Worm (Caenorhabditis elegans) whole organism, L4 larva: ENCODE results near the gene snrp-200.

ENCODE experiments used
- D1046.2 ChIP-seq: fragments of 200-800 bp; sonication (Bioruptor generic); IDR thresholded peaks from 2 replicates; pipeline ENCODE4 v1.3.6; 2022; ENCODE audit warnings: missing genetic modification characterization, missing compliant biosample characterization
- F44E2.7 ChIP-seq: fragments of 200-800 bp; sonication (Bioruptor generic); IDR thresholded peaks from 2 replicates; pipeline ENCODE4 v2.1.2; 2022; ENCODE audit warnings: missing genetic modification characterization, missing compliant biosample characterization
- F49E8.2 ChIP-seq: sonication (generic microtip); optimal IDR thresholded peaks from 2 replicates; lab custom pipeline; 2016; ENCODE audit warnings: missing compliant biosample characterization, mild to moderate bottlenecking, missing genetic modification characterization, borderline replicate concordance
- T26A8.4 ChIP-seq: fragments of 200-800 bp; sonication (Bioruptor generic); IDR thresholded peaks from 2 replicates; pipeline ENCODE4 v1.3.6; 2022; ENCODE audit warnings: missing genetic modification characterization, missing compliant biosample characterization
- Y48G9A.11 ChIP-seq: fragments of 200-800 bp; sonication (Bioruptor generic); IDR thresholded peaks from 2 replicates; pipeline ENCODE4 v1.3.6; 2022; ENCODE audit warnings: missing genetic modification reagents, missing genetic modification characterization, missing compliant biosample characterization
- ZK337.2 ChIP-seq: fragments of 200-800 bp; sonication (Bioruptor generic); IDR thresholded peaks from 2 replicates; pipeline ENCODE4 v1.3.6; 2022; ENCODE audit warnings: missing genetic modification reagents, missing genetic modification characterization, missing compliant biosample characterization
- ceh-20 ChIP-seq: fragments of 200-800 bp; sonication (Bioruptor generic); IDR thresholded peaks from 2 replicates; pipeline ENCODE4 v1.3.6; 2022; ENCODE audit warnings: missing genetic modification reagents, missing genetic modification characterization, missing compliant biosample characterization
- ctbp-1 ChIP-seq: fragments of 200-800 bp; sonication (Bioruptor generic); IDR thresholded peaks from 2 replicates; pipeline ENCODE4 v1.3.6; 2022; ENCODE audit warnings: missing genetic modification reagents, missing genetic modification characterization, missing compliant biosample characterization
- daf-12 ChIP-seq: fragments of 150-350 bp; optimal IDR thresholded peaks from 2 replicates; lab custom pipeline; 2014; ENCODE audit warnings: missing biosample characterization, missing genetic modification reagents, missing genetic modification characterization
- duxl-1 ChIP-seq: sonication (generic microtip); optimal IDR thresholded peaks from 2 replicates; lab custom pipeline; 2016; ENCODE audit warnings: mild to moderate bottlenecking, missing genetic modification characterization, moderate library complexity, missing compliant biosample characterization; ENCODE audit not compliant: poor library complexity
- egl-27 ChIP-seq: sonication (generic microtip); optimal IDR thresholded peaks from 3 replicates; lab custom pipeline; 2017; ENCODE audit warnings: missing biosample characterization, missing genetic modification reagents, missing genetic modification characterization
- egl-43 ChIP-seq: fragments of 200-800 bp; sonication (Bioruptor generic); IDR thresholded peaks from 2 replicates; pipeline ENCODE4 v1.3.6; 2022; ENCODE audit warnings: missing genetic modification reagents, missing genetic modification characterization, missing compliant biosample characterization
- gei-8 ChIP-seq: fragments of 200-800 bp; sonication (Bioruptor generic); optimal IDR thresholded peaks from 2 replicates; lab custom pipeline; 2018; ENCODE audit warnings: mild to moderate bottlenecking, missing genetic modification characterization, missing compliant biosample characterization
- hif-1 ChIP-seq, 2 experiments: sonication (generic microtip); optimal IDR thresholded peaks; 2 replicates each; lab custom pipeline; 2016 to 2017; ENCODE audit warnings: missing compliant biosample characterization in 2 of 2, missing genetic modification characterization in 2 of 2, missing genetic modification reagents in 2 of 2, missing genotype in 2 of 2, mild to moderate bottlenecking in 1 of 2
- hmg-1.1 ChIP-seq: fragments of 200-800 bp; sonication (Bioruptor generic); IDR thresholded peaks from 2 replicates; pipeline ENCODE4 v1.3.6; 2022; ENCODE audit warnings: missing genetic modification reagents, missing genetic modification characterization, missing compliant biosample characterization
- lin-38 ChIP-seq: fragments of 200-800 bp; sonication (Bioruptor generic); IDR thresholded peaks from 2 replicates; pipeline ENCODE4 v1.3.6; 2022; ENCODE audit warnings: missing genetic modification reagents, missing genetic modification characterization, missing compliant biosample characterization
- mep-1 ChIP-seq: fragments of 150-350 bp; sonication (generic microtip); optimal IDR thresholded peaks from 3 replicates; lab custom pipeline; 2014; ENCODE audit warnings: missing biosample characterization, missing genetic modification characterization
- mxl-3 ChIP-seq: fragments of 200-800 bp; sonication (Bioruptor generic); optimal IDR thresholded peaks from 2 replicates; lab custom pipeline; 2018; ENCODE audit warnings: mild to moderate bottlenecking, missing genetic modification characterization, missing compliant biosample characterization
- nhr-111 ChIP-seq: fragments of 200-800 bp; sonication (Bioruptor generic); optimal IDR thresholded peaks from 2 replicates; lab custom pipeline; 2018; ENCODE audit warnings: mild to moderate bottlenecking, missing genetic modification characterization, missing compliant biosample characterization
- pha-4 ChIP-seq, 2 experiments: fragments of 150-350 bp in 1 of 2; fragments of 200-800 bp in 1 of 2; sonication (Bioruptor generic) in 1 of 2; IDR thresholded peaks in 1 of 2; optimal IDR thresholded peaks in 1 of 2; 2 replicates each; pipeline versions ENCODE4 v1.3.6 to Lab custom; 2014 to 2022; ENCODE audit warnings: missing genetic modification characterization in 2 of 2, missing genetic modification reagents in 2 of 2, missing biosample characterization in 1 of 2, missing compliant biosample characterization in 1 of 2
- pqm-1 ChIP-seq: sonication (generic microtip); optimal IDR thresholded peaks from 2 replicates; lab custom pipeline; 2017; ENCODE audit warnings: missing biosample characterization, missing genetic modification characterization
- saeg-2 ChIP-seq: fragments of 200-800 bp; sonication (Bioruptor generic); IDR thresholded peaks from 2 replicates; pipeline ENCODE4 v1.3.6; 2022; ENCODE audit warnings: missing genetic modification reagents, missing genetic modification characterization, missing compliant biosample characterization
- set-16 ChIP-seq: fragments of 200-800 bp; sonication (Bioruptor generic); IDR thresholded peaks from 2 replicates; pipeline ENCODE4 v1.3.6; 2022; ENCODE audit warnings: missing genetic modification reagents, missing genetic modification characterization, missing compliant biosample characterization
- snpc-1.2 ChIP-seq: fragments of 200-800 bp; sonication (Bioruptor generic); IDR thresholded peaks from 2 replicates; pipeline ENCODE4 v1.3.6; 2022; ENCODE audit warnings: missing genetic modification reagents, missing genetic modification characterization, missing compliant biosample characterization
- snpc-4 ChIP-seq: fragments of 150-350 bp; optimal IDR thresholded peaks from 2 replicates; lab custom pipeline; 2014; ENCODE audit warnings: missing biosample characterization, missing genetic modification characterization
- tag-97 ChIP-seq: fragments of 200-800 bp; sonication (Bioruptor generic); IDR thresholded peaks from 2 replicates; pipeline ENCODE4 v1.3.6; 2022; ENCODE audit warnings: missing genetic modification characterization, missing compliant biosample characterization
- unc-130 ChIP-seq: sonication (generic microtip); optimal IDR thresholded peaks from 2 replicates; lab custom pipeline; 2016; ENCODE audit warnings: missing genetic modification reagents, missing genetic modification characterization, missing compliant biosample characterization
- unc-62 ChIP-seq, 3 experiments: fragments of 150-350 bp in 1 of 3; sonication (generic microtip); optimal IDR thresholded peaks in 2 of 3; peaks in 1 of 3; 1 replicate in 1 of 3; 2 replicates in 2 of 3; lab custom pipeline; 2014 to 2017; ENCODE audit warnings: missing biosample characterization in 3 of 3, missing genetic modification characterization in 3 of 3, missing genetic modification reagents in 3 of 3, missing genotype in 1 of 3
- vab-7 ChIP-seq: fragments of 200-800 bp; sonication (Bioruptor generic); IDR thresholded peaks from 2 replicates; pipeline ENCODE4 v1.3.6; 2022; ENCODE audit warnings: missing genetic modification reagents, missing genetic modification characterization, missing compliant biosample characterization
- zag-1 ChIP-seq: fragments of 150-350 bp; optimal IDR thresholded peaks from 2 replicates; lab custom pipeline; 2014; ENCODE audit warnings: missing biosample characterization, missing genetic modification characterization
- zfp-2 ChIP-seq: sonication (generic microtip); optimal IDR thresholded peaks from 2 replicates; lab custom pipeline; 2016; ENCODE audit warnings: mild to moderate bottlenecking, missing genetic modification characterization, missing compliant biosample characterization
- ztf-7 ChIP-seq: fragments of 150-350 bp; optimal IDR thresholded peaks from 2 replicates; lab custom pipeline; 2014; ENCODE audit warnings: missing biosample characterization, missing genetic modification characterization

The snrp-200 gene

ce11 chrII:12729952-12730351, 6.8 kb downstream of the snrp-200 start:
- 0 out of 2 replicates have a peak, but pooled peaks have one; percentile 55 for TF ChIP-seq F44E2.7
- TF ChIP-seq ztf-7 (tag; lab: Kevin White, UChicago): no peak
- 0 out of 2 replicates have a peak, but pooled peaks have one; percentile 40 for TF ChIP-seq egl-43 (GFP tag; lab: Robert Waterston, UW)
- TF ChIP-seq ceh-20 (GFP tag; lab: Robert Waterston, UW): no peak
- TF ChIP-seq set-16 (GFP tag; lab: Robert Waterston, UW): peak; percentile 67
- TF ChIP-seq D1046.2 (GFP tag; lab: Robert Waterston, UW): no peak
- TF ChIP-seq, all 104 proteins: peak for 3

ce11 chrII:12728608-12729007, 8.1 kb downstream of the snrp-200 start:
- TF ChIP-seq mep-1 (tag; lab: Kevin White, UChicago) (no peak), lin-38 (GFP tag; lab: Robert Waterston, UW) (0 out of 2 replicates have a peak, but pooled peaks have one; percentile 10)
- TF ChIP-seq, all 104 proteins: peak for 1

- TF ChIP-seq duxl-1 (tag; lab: Kevin White, UChicago) (no peak), hmg-1.1 (GFP tag; lab: Robert Waterston, UW) (no peak), snpc-1.2 (GFP tag; lab: Robert Waterston, UW) (no peak), set-16 (GFP tag; lab: Robert Waterston, UW) (peak; percentile 65), unc-62 (GFP tag; optimal IDR thresholded peaks at IDR 0.05 in 1 of 2; lab: Kevin White, UChicago) (peak in 1 of 2 experiments; percentile 72), unc-62 (tag; optimal IDR thresholded peaks at IDR 0.05; lab: Kevin White, UChicago) (no peak), nhr-111 (GFP tag; lab: Kevin White, UChicago) (no peak)
Observed at ce11 chrII:12727871-12728270, 8.8 kb downstream of the snrp-200 start.

- TF ChIP-seq nhr-111 (GFP tag; lab: Kevin White, UChicago) (no peak), snpc-4 (tag; lab: Kevin White, UChicago) (no peak), vab-7 (GFP tag; lab: Robert Waterston, UW) (no peak), hmg-1.1 (GFP tag; lab: Robert Waterston, UW) (no peak), unc-130 (GFP tag; lab: Kevin White, UChicago) (peak; percentile 29), Y48G9A.11 (GFP tag; lab: Robert Waterston, UW) (peak; percentile 61), set-16 (GFP tag; lab: Robert Waterston, UW) (no peak), daf-12 (tag; lab: Kevin White, UChicago) (no peak), F44E2.7 (0 out of 2 replicates have a peak, but pooled peaks have one; percentile 67), pqm-1 (tag; lab: Kevin White, UChicago) (no peak), hif-1 (tag; optimal IDR thresholded peaks at IDR 0.05; lab: Kevin White, UChicago) (no peak), ctbp-1 (GFP tag; lab: Robert Waterston, UW) (no peak), zfp-2 (tag; lab: Kevin White, UChicago) (no peak), saeg-2 (GFP tag; lab: Robert Waterston, UW) (no peak), pha-4 (GFP tag; IDR thresholded peaks at IDR 0.05; lab: Robert Waterston, UW) (0 out of 2 replicates have a peak, but pooled peaks have one; percentile 9), pha-4 (tag; optimal IDR thresholded peaks at IDR 0.05; lab: Kevin White, UChicago) (no peak), zag-1 (tag; lab: Kevin White, UChicago) (no peak), T26A8.4 (GFP tag; lab: Robert Waterston, UW) (no peak), gei-8 (GFP tag; lab: Kevin White, UChicago) (no peak), egl-27 (tag; lab: Kevin White, UChicago) (no peak), F49E8.2 (tag; lab: Kevin White, UChicago) (peak; percentile 25), unc-62 (GFP tag; optimal IDR thresholded peaks at IDR 0.05 in 1 of 2; lab: Kevin White, UChicago) (no peak), unc-62 (tag; optimal IDR thresholded peaks at IDR 0.05; lab: Kevin White, UChicago) (no peak), lin-38 (GFP tag; lab: Robert Waterston, UW) (peak; percentile 62), mxl-3 (GFP tag; lab: Kevin White, UChicago) (no peak), tag-97 (no peak), ZK337.2 (GFP tag; lab: Robert Waterston, UW) (no peak)
Observed at ce11 chrII:12726704-12727103, 10.0 kb downstream of the snrp-200 start.
